Fruit fly (Drosophila melanogaster) whole organism, embryonic: ENCODE data around the gene CG11836.

ENCODE experiments used
- BEAF-32 ChIP-seq: fragments of 200-800 bp; sonication (Bioruptor generic); optimal IDR thresholded peaks from 3 replicates; lab custom pipeline; 2017; ENCODE audit warnings: missing biosample characterization, missing genetic modification characterization, mild to moderate bottlenecking, moderate library complexity, missing genetic modification reagents
- CG10209 ChIP-seq: fragments of 200-800 bp; sonication (Bioruptor generic); optimal IDR thresholded peaks from 3 replicates; lab custom pipeline; 2017; ENCODE audit warnings: missing biosample characterization, mild to moderate bottlenecking, missing genetic modification characterization, missing genetic modification reagents
- CG10959 ChIP-seq: fragments of 200-800 bp; sonication (Bioruptor generic); IDR thresholded peaks from 2 replicates; pipeline ENCODE4 v1.3.6; 2022; ENCODE audit warnings: missing biosample characterization, missing genetic modification characterization
- CG11560 ChIP-seq: fragments of 200-800 bp; sonication (Bioruptor generic); IDR thresholded peaks from 3 replicates; pipeline ENCODE4 v1.3.6; 2022; ENCODE audit warnings: missing biosample characterization, missing genetic modification characterization
- CG12219 ChIP-seq: fragments of 200-800 bp; sonication (Bioruptor generic); optimal IDR thresholded peaks from 3 replicates; lab custom pipeline; 2018; ENCODE audit warnings: missing biosample characterization, mild to moderate bottlenecking, missing genetic modification characterization
- CG2199 ChIP-seq: fragments of 200-800 bp; sonication (Bioruptor generic); IDR thresholded peaks from 3 replicates; pipeline ENCODE4 v1.3.6; 2022; ENCODE audit warnings: missing biosample characterization, missing genetic modification characterization
- CG2678 ChIP-seq: fragments of 200-800 bp; sonication (Bioruptor generic); optimal IDR thresholded peaks from 3 replicates; lab custom pipeline; 2019; ENCODE audit warnings: missing biosample characterization, mild to moderate bottlenecking, missing genetic modification characterization, moderate library complexity
- CG3281 ChIP-seq: fragments of 200-800 bp; sonication (Bioruptor generic); optimal IDR thresholded peaks from 3 replicates; lab custom pipeline; 2017; ENCODE audit warnings: missing biosample characterization, mild to moderate bottlenecking, missing genetic modification characterization
- CG5245 ChIP-seq: fragments of 200-800 bp; sonication (Bioruptor generic); optimal IDR thresholded peaks from 3 replicates; lab custom pipeline; 2016; ENCODE audit warnings: missing biosample characterization, missing genetic modification characterization
- CG7963 ChIP-seq: fragments of 200-800 bp; sonication (Bioruptor generic); IDR thresholded peaks from 3 replicates; pipeline ENCODE4 v1.3.6; 2022; ENCODE audit warnings: missing biosample characterization, missing genetic modification characterization; ENCODE audit not compliant: partially characterized antibody
- D ChIP-seq, 2 experiments: fragments of 200-800 bp in 1 of 2; fragments of >200 bp in 1 of 2; sonication (Bioruptor generic) in 1 of 2; optimal IDR thresholded peaks; 2 replicates in 1 of 2; 3 replicates in 1 of 2; lab custom pipeline; 2017; ENCODE audit warnings: mild to moderate bottlenecking in 1 of 2, missing biosample characterization in 1 of 2, missing genetic modification characterization in 1 of 2, missing genetic modification reagents in 1 of 2
- Dbx ChIP-seq: fragments of 200-800 bp; sonication (Bioruptor generic); IDR thresholded peaks from 3 replicates; pipeline ENCODE4 v1.3.6; 2022; ENCODE audit warnings: missing biosample characterization, missing genetic modification characterization
- E2f1 ChIP-seq: fragments of 200-800 bp; sonication (Bioruptor generic); IDR thresholded peaks from 2 replicates; pipeline ENCODE4 v1.3.6; 2022; ENCODE audit warnings: missing biosample characterization, missing genetic modification characterization
- Fer3 ChIP-seq: fragments of 200-800 bp; sonication (Bioruptor generic); optimal IDR thresholded peaks from 2 replicates; lab custom pipeline; 2018; ENCODE audit warnings: missing biosample characterization, mild to moderate bottlenecking, missing genetic modification characterization, moderate library complexity
- HLHmδ ChIP-seq: fragments of 200-800 bp; sonication (Bioruptor generic); optimal IDR thresholded peaks from 2 replicates; lab custom pipeline; 2018; ENCODE audit warnings: missing biosample characterization, mild to moderate bottlenecking, missing genetic modification characterization, moderate library complexity
- Hey ChIP-seq: fragments of 200-800 bp; sonication (Bioruptor generic); optimal IDR thresholded peaks from 3 replicates; lab custom pipeline; 2018; ENCODE audit warnings: missing biosample characterization, mild to moderate bottlenecking, missing genetic modification characterization
- Jarid2 ChIP-seq: fragments of 200-800 bp; sonication (Bioruptor generic); optimal IDR thresholded peaks from 3 replicates; lab custom pipeline; 2017; ENCODE audit warnings: mild to moderate bottlenecking, missing biosample characterization, missing genetic modification reagents, missing genetic modification characterization
- MBD-R2 ChIP-seq: fragments of 200-800 bp; sonication (Bioruptor generic); IDR thresholded peaks from 2 replicates; pipeline ENCODE4 v1.3.6; 2022; ENCODE audit warnings: missing biosample characterization, missing genetic modification characterization
- Med ChIP-seq: fragments of 200-800 bp; sonication (Bioruptor generic); peaks from one replicate; lab custom pipeline; 2016; ENCODE audit warnings: missing biosample characterization, missing genetic modification characterization, mild to moderate bottlenecking, inconsistent platforms, moderate library complexity
- NC2β ChIP-seq: fragments of 200-800 bp; sonication (Bioruptor generic); optimal IDR thresholded peaks from 2 replicates; lab custom pipeline; 2016; ENCODE audit warnings: missing biosample characterization, missing genetic modification characterization
- Opbp ChIP-seq: fragments of 200-800 bp; sonication (Bioruptor generic); IDR thresholded peaks from 3 replicates; pipeline ENCODE4 v1.3.6; 2022; ENCODE audit warnings: missing biosample characterization, missing genetic modification characterization; ENCODE audit not compliant: partially characterized antibody
- Pdp1 ChIP-seq, 2 experiments: fragments of 200-800 bp; sonication (Bioruptor generic); optimal IDR thresholded peaks; 3 replicates each; lab custom pipeline; 2016; ENCODE audit warnings: missing biosample characterization in 2 of 2, missing genetic modification characterization in 2 of 2, mild to moderate bottlenecking in 1 of 2, moderate library complexity in 1 of 2
- ac ChIP-seq: fragments of 200-800 bp; sonication (Bioruptor generic); optimal IDR thresholded peaks from 3 replicates; lab custom pipeline; 2017; ENCODE audit warnings: missing biosample characterization, mild to moderate bottlenecking, missing genetic modification characterization
- ase ChIP-seq: fragments of 200-800 bp; sonication (Bioruptor generic); IDR thresholded peaks from 3 replicates; pipeline ENCODE4 v1.3.6; 2022; ENCODE audit warnings: missing biosample characterization, missing genetic modification characterization
- az2 ChIP-seq: fragments of 200-800 bp; sonication (Bioruptor generic); optimal IDR thresholded peaks from 3 replicates; lab custom pipeline; 2016; ENCODE audit warnings: missing biosample characterization, missing genetic modification characterization
- cad ChIP-seq: fragments of >200 bp; optimal IDR thresholded peaks from 2 replicates; lab custom pipeline; 2017; ENCODE audit warnings: missing biosample characterization, missing genetic modification characterization
- crol ChIP-seq: fragments of 200-800 bp; sonication (Bioruptor generic); IDR thresholded peaks from 2 replicates; pipeline ENCODE4 v1.3.6; 2022; ENCODE audit warnings: missing biosample characterization, missing genetic modification characterization
- disco-r ChIP-seq: fragments of 200-800 bp; sonication (Bioruptor generic); optimal IDR thresholded peaks from 2 replicates; lab custom pipeline; 2016; ENCODE audit warnings: missing biosample characterization, missing genetic modification characterization
- ems ChIP-seq: fragments of 200-800 bp; sonication (Bioruptor generic); optimal IDR thresholded peaks from 3 replicates; lab custom pipeline; 2016; ENCODE audit warnings: missing biosample characterization, missing genetic modification characterization
- fd64A ChIP-seq: fragments of 200-800 bp; sonication (Bioruptor generic); optimal IDR thresholded peaks from 3 replicates; lab custom pipeline; 2018; ENCODE audit warnings: missing biosample characterization, mild to moderate bottlenecking, missing genetic modification characterization
- hth ChIP-seq: fragments of >200 bp; optimal IDR thresholded peaks from 2 replicates; lab custom pipeline; 2017; ENCODE audit warnings: inconsistent platforms
- kni ChIP-seq: fragments of 200-800 bp; sonication (Bioruptor generic); optimal IDR thresholded peaks from 3 replicates; lab custom pipeline; 2017; ENCODE audit warnings: mild to moderate bottlenecking, missing biosample characterization, missing genetic modification reagents, missing genetic modification characterization
- onecut ChIP-seq: fragments of 200-800 bp; sonication (Bioruptor generic); IDR thresholded peaks from 2 replicates; pipeline ENCODE4 v1.3.6; 2022; ENCODE audit warnings: missing biosample characterization, missing genetic modification characterization
- sens ChIP-seq: fragments of 200-800 bp; sonication (Bioruptor generic); peaks from one replicate; lab custom pipeline; 2016; ENCODE audit warnings: missing biosample characterization, missing genetic modification characterization
- sim ChIP-seq: fragments of 200-800 bp; sonication (Bioruptor generic); IDR thresholded peaks from 2 replicates; pipeline ENCODE4 v1.3.6; 2022; ENCODE audit warnings: missing biosample characterization, missing genetic modification characterization
- tin ChIP-seq: fragments of 200-800 bp; sonication (Bioruptor generic); optimal IDR thresholded peaks from 3 replicates; lab custom pipeline; 2016; ENCODE audit warnings: missing biosample characterization, missing genetic modification characterization
- tll ChIP-seq, 2 experiments: fragments of 200-800 bp in 1 of 2; fragments of >200 bp in 1 of 2; sonication (Bioruptor generic) in 1 of 2; optimal IDR thresholded peaks; 2 replicates each; lab custom pipeline; 2017 to 2019; ENCODE audit warnings: missing biosample characterization in 2 of 2, missing genetic modification characterization in 2 of 2, mild to moderate bottlenecking in 1 of 2, moderate library complexity in 1 of 2
- unc-4 ChIP-seq: fragments of 200-800 bp; sonication (Bioruptor generic); IDR thresholded peaks from 2 replicates; pipeline ENCODE4 v1.3.6; 2022; ENCODE audit warnings: missing biosample characterization, missing genetic modification characterization; ENCODE audit not compliant: partially characterized antibody
- wor ChIP-seq: fragments of 200-800 bp; sonication (Bioruptor generic); IDR thresholded peaks from 2 replicates; pipeline ENCODE4 v1.3.6; 2022; ENCODE audit warnings: missing biosample characterization, missing genetic modification characterization
- zen ChIP-seq: fragments of 200-800 bp; sonication (Bioruptor generic); optimal IDR thresholded peaks from 3 replicates; lab custom pipeline; 2018; ENCODE audit warnings: missing biosample characterization, mild to moderate bottlenecking, missing genetic modification characterization, moderate library complexity
- zfh1 ChIP-seq: fragments of 200-800 bp; sonication (Bioruptor generic); IDR thresholded peaks from 3 replicates; pipeline ENCODE4 v1.3.6; 2022; ENCODE audit warnings: missing biosample characterization, missing genetic modification characterization

CG11836 gene

dm6 chr3R:25077280-25077820 lies 6.4 kb downstream of the CG11836 start:
- TF ChIP-seq CG7963 (GFP tag; lab: Robert Waterston, UW) (no peak), HLHmδ (GFP tag; lab: Kevin White, UChicago) (no peak), sim (GFP tag; lab: Robert Waterston, UW) (no peak), CG3281 (no peak), cad (GFP tag; lab: Kevin White, UChicago) (peak; percentile 75), CG10959 (no peak), onecut (GFP tag; lab: Robert Waterston, UW) (no peak), crol (GFP tag; lab: Robert Waterston, UW) (no peak), tin (GFP tag; lab: Kevin White, UChicago) (no peak), Med (peak; percentile 64), MBD-R2 (GFP tag; lab: Robert Waterston, UW) (no peak), Opbp (no peak), zen (tag; lab: Kevin White, UChicago) (peak; percentile 87), tll (GFP tag; optimal IDR thresholded peaks at IDR 0.05; lab: Kevin White, UChicago) (peak in 1 of 2 experiments; percentile 89), wor (no peak), CG12219 (no peak), CG10209 (no peak), ems (GFP tag; lab: Kevin White, UChicago) (no peak), NC2β (GFP tag; lab: Kevin White, UChicago) (no peak), CG11560 (tag; lab: Robert Waterston, UW) (no peak), BEAF-32 (GFP tag; lab: Kevin White, UChicago) (no peak), Dbx (GFP tag; lab: Robert Waterston, UW) (no peak), Hey (tag; lab: Kevin White, UChicago) (no peak), zfh1 (GFP tag; lab: Robert Waterston, UW) (0 out of 3 replicates have a peak, but pooled peaks have one; percentile 14), Pdp1 (GFP tag; optimal IDR thresholded peaks at IDR 0.05; lab: Kevin White, UChicago) (no peak), CG5245 (peak; percentile 25), Jarid2 (GFP tag; lab: Kevin White, UChicago) (no peak), hth (lab: Kevin White, UChicago) (peak; percentile 50), kni (GFP tag; lab: Kevin White, UChicago) (peak; percentile 23), D (optimal IDR thresholded peaks at IDR 0.05; lab: Kevin White, UChicago) (peak; percentile 16), D (GFP tag; optimal IDR thresholded peaks at IDR 0.05; lab: Kevin White, UChicago) (no peak), unc-4 (GFP tag; lab: Robert Waterston, UW) (no peak), az2 (GFP tag; lab: Kevin White, UChicago) (no peak), CG2678 (tag; lab: Kevin White, UChicago) (no peak), ase (GFP tag; lab: Robert Waterston, UW) (no peak), disco-r (GFP tag; lab: Kevin White, UChicago) (no peak), fd64A (GFP tag; lab: Kevin White, UChicago) (no peak), E2f1 (GFP tag; lab: Robert Waterston, UW) (no peak), sens (GFP tag; lab: Kevin White, UChicago) (peak; percentile 8), CG2199 (GFP tag; lab: Robert Waterston, UW) (peak; percentile 85; the same call in 2 of the 3 replicates), Fer3 (tag; lab: Kevin White, UChicago) (no peak), ac (GFP tag; lab: Kevin White, UChicago) (peak; percentile 8)
